Fruit fly (Drosophila melanogaster): ENCODE results near the gene LysE.

The LysE gene

DNA sequence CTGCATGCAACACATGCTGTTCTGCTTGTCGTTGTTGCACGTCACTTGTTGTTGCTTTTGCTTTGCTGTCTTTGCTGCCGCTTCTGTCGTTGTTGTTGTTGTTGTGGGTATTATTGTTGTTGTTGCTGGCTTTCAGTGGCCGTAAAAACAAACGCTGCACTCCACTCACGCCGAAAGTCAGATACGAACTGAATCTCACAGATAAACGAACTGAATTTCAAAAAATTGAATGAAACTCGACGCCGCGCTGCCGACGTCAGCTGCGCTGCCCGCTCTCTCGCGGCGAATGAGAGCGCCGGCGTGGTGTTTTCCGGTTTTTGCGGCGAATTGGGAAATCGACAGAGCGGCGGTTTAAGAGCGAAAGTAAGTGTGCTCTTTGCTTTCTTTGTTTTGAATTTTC lies 35.5 kb upstream of the LysE start, which contains the start of gene bab2 (continued):
- TF ChIP-seq CG6175 (GFP tag; IDR thresholded peaks at IDR 0.05): no peak
- TF ChIP-seq CG14710 (tag; optimal IDR thresholded peaks at IDR 0.05): peak; percentile 1
- no peak for TF ChIP-seq Oaz (GFP tag; IDR thresholded peaks at IDR 0.05)
- TF ChIP-seq btn (GFP tag; optimal IDR thresholded peaks at IDR 0.05): no peak
- TF ChIP-seq shn (GFP tag; optimal IDR thresholded peaks at IDR 0.05): no peak
- TF ChIP-seq ap (GFP tag; IDR thresholded peaks at IDR 0.05): no peak
- no peak for TF ChIP-seq Hsf (GFP tag; optimal IDR thresholded peaks at IDR 0.05)
- no peak for TF ChIP-seq CG4854 (GFP tag; optimal IDR thresholded peaks at IDR 0.05)
- no peak for TF ChIP-seq gt (GFP tag; IDR thresholded peaks at IDR 0.05)
- no peak for TF ChIP-seq CG10274 (GFP tag; optimal IDR thresholded peaks at IDR 0.05)
- no peak for TF ChIP-seq inv (GFP tag; IDR thresholded peaks at IDR 0.05; ENCODE audit: partially characterized antibody)
- no peak for TF ChIP-seq Fer1 (GFP tag; optimal IDR thresholded peaks at IDR 0.05)
- no peak for TF ChIP-seq CG14667 (GFP tag; IDR thresholded peaks at IDR 0.05)
- no peak for TF ChIP-seq al (GFP tag; IDR thresholded peaks at IDR 0.05)
- no peak for TF ChIP-seq insv (GFP tag; optimal IDR thresholded peaks at IDR 0.05)
- TF ChIP-seq Sin3A (optimal IDR thresholded peaks at IDR 0.05): no peak
- no peak for TF ChIP-seq row (GFP tag; IDR thresholded peaks at IDR 0.05)
- peak; percentile 95 for TF ChIP-seq chm (GFP tag; IDR thresholded peaks at IDR 0.05)
- no peak for TF ChIP-seq ind (GFP tag; optimal IDR thresholded peaks at IDR 0.05)
- TF ChIP-seq Jarid2 (GFP tag; optimal IDR thresholded peaks at IDR 0.05): peak; percentile 100
- peak; percentile 17; the same call in 1 of the 2 replicates for TF ChIP-seq hbn (GFP tag; IDR thresholded peaks at IDR 0.05; ENCODE audit: partially characterized antibody)
- TF ChIP-seq grn (GFP tag; optimal IDR thresholded peaks at IDR 0.05): peak; percentile 43
- TF ChIP-seq HLH54F (GFP tag; optimal IDR thresholded peaks at IDR 0.05): no peak
- TF ChIP-seq CG4424 (GFP tag; optimal IDR thresholded peaks at IDR 0.05): no peak
- no peak for TF ChIP-seq dysf (GFP tag; IDR thresholded peaks at IDR 0.05)
- no peak for TF ChIP-seq CG8765 (GFP tag; IDR thresholded peaks at IDR 0.05)
- no peak for TF ChIP-seq Doc3 (GFP tag; IDR thresholded peaks at IDR 0.05; ENCODE audit: partially characterized antibody)
- TF ChIP-seq CG17612 (GFP tag; IDR thresholded peaks at IDR 0.05): no peak
- no peak for TF ChIP-seq ro (GFP tag; IDR thresholded peaks at IDR 0.05)

dm6 chr3L:1178115-1178583 lies 34.5 kb upstream of the LysE start:
- TF ChIP-seq Gug (GFP tag; IDR thresholded peaks at IDR 0.05) (no peak), jing (GFP tag; optimal IDR thresholded peaks at IDR 0.05) (no peak), Lim3 (GFP tag; IDR thresholded peaks at IDR 0.05) (no peak), H15 (GFP tag; IDR thresholded peaks at IDR 0.05) (no peak), ab (GFP tag; optimal IDR thresholded peaks at IDR 0.05) (no peak), CG9817 (tag; optimal IDR thresholded peaks at IDR 0.05) (no peak), cg (GFP tag; optimal IDR thresholded peaks at IDR 0.05) (peak; percentile 88), CG33213 (GFP tag; optimal IDR thresholded peaks at IDR 0.05) (no peak), C15 (GFP tag; IDR thresholded peaks at IDR 0.05) (no peak), CG12659 (GFP tag; optimal IDR thresholded peaks at IDR 0.05) (no peak), ttk (GFP tag; IDR thresholded peaks at IDR 0.05) (no peak), CG10321 (GFP tag; IDR thresholded peaks at IDR 0.05) (peak; percentile 96), CG1832 (GFP tag; optimal IDR thresholded peaks at IDR 0.05) (peak; percentile 87), sc (optimal IDR thresholded peaks at IDR 0.05) (no peak), sc (GFP tag; optimal IDR thresholded peaks at IDR 0.05) (no peak), ERR (GFP tag; optimal IDR thresholded peaks at IDR 0.05) (no peak), crol (GFP tag; IDR thresholded peaks at IDR 0.05) (peak; percentile 88), Ravus (GFP tag; IDR thresholded peaks at IDR 0.05) (no peak), CG11696 (GFP tag; IDR thresholded peaks at IDR 0.05) (no peak), CG11560 (tag; IDR thresholded peaks at IDR 0.05) (no peak), D (optimal IDR thresholded peaks at IDR 0.05) (peak; percentile 8), D (GFP tag; optimal IDR thresholded peaks at IDR 0.05) (no peak), CG3281 (GFP tag; optimal IDR thresholded peaks at IDR 0.05) (no peak), CG16815 (GFP tag; optimal IDR thresholded peaks at IDR 0.05) (no peak), CHES-1-like (GFP tag; optimal IDR thresholded peaks at IDR 0.05) (no peak), tio (GFP tag; optimal IDR thresholded peaks at IDR 0.05) (no peak), vvl (GFP tag; IDR thresholded peaks at IDR 0.05) (peak; percentile 64)
